Fruit fly (Drosophila melanogaster) whole organism, embryonic: ENCODE results near the gene CG11396.
A peak's percentile ranks its signal among the peaks of the same experiment; 100 is the strongest.

Experiments
- Atf3 ChIP-seq: fragments of 200-800 bp; sonication (Bioruptor generic); optimal IDR thresholded peaks from 3 replicates; lab custom pipeline; 2016; ENCODE audit warnings: missing biosample characterization, missing genetic modification characterization
- CG10366 ChIP-seq: fragments of 200-800 bp; sonication (Bioruptor generic); IDR thresholded peaks from 2 replicates; pipeline ENCODE4 v1.3.6; 2022; ENCODE audit warnings: missing biosample characterization, missing genetic modification characterization
- CG10565 ChIP-seq: fragments of 200-800 bp; sonication (Bioruptor generic); optimal IDR thresholded peaks from 3 replicates; lab custom pipeline; 2016; ENCODE audit warnings: missing biosample characterization, mild to moderate bottlenecking, missing genetic modification characterization
- CG12391 ChIP-seq: fragments of 200-800 bp; sonication (Bioruptor generic); optimal IDR thresholded peaks from 3 replicates; lab custom pipeline; 2018; ENCODE audit warnings: missing biosample characterization, mild to moderate bottlenecking, missing genetic modification characterization, moderate library complexity
- CG14710 ChIP-seq: fragments of 200-800 bp; sonication (Bioruptor generic); optimal IDR thresholded peaks from 3 replicates; lab custom pipeline; 2019; ENCODE audit warnings: missing biosample characterization, mild to moderate bottlenecking, missing genetic modification characterization, moderate library complexity
- CG1603 ChIP-seq: fragments of 200-800 bp; sonication (Bioruptor generic); optimal IDR thresholded peaks from 2 replicates; lab custom pipeline; 2019; ENCODE audit warnings: missing biosample characterization, mild to moderate bottlenecking, missing genetic modification characterization, moderate library complexity
- CG17359 ChIP-seq: fragments of 200-800 bp; sonication (Bioruptor generic); optimal IDR thresholded peaks from 3 replicates; lab custom pipeline; 2018; ENCODE audit warnings: missing biosample characterization, mild to moderate bottlenecking, missing genetic modification characterization, moderate library complexity
- CG1792 ChIP-seq: fragments of 200-800 bp; sonication (Bioruptor generic); optimal IDR thresholded peaks from 2 replicates; lab custom pipeline; 2016; ENCODE audit warnings: missing biosample characterization, missing genetic modification characterization
- CG30020 ChIP-seq: fragments of 200-800 bp; optimal IDR thresholded peaks from 2 replicates; lab custom pipeline; 2019; ENCODE audit warnings: missing biosample characterization, mild to moderate bottlenecking, missing genetic modification characterization, moderate library complexity
- CG31224 ChIP-seq: fragments of 200-800 bp; sonication (Bioruptor generic); IDR thresholded peaks from 2 replicates; pipeline ENCODE4 v1.3.6; 2022; ENCODE audit warnings: missing biosample characterization, missing genetic modification characterization
- CG3163 ChIP-seq: fragments of 200-800 bp; sonication (Bioruptor generic); optimal IDR thresholded peaks from 3 replicates; lab custom pipeline; 2016; ENCODE audit warnings: missing biosample characterization, missing genetic modification characterization
- CG3281 ChIP-seq: fragments of 200-800 bp; sonication (Bioruptor generic); optimal IDR thresholded peaks from 3 replicates; lab custom pipeline; 2017; ENCODE audit warnings: missing biosample characterization, mild to moderate bottlenecking, missing genetic modification characterization
- CG33213 ChIP-seq: fragments of 200-800 bp; sonication (Bioruptor generic); optimal IDR thresholded peaks from 3 replicates; lab custom pipeline; 2016; ENCODE audit warnings: missing biosample characterization, missing genetic modification characterization
- CG34224 ChIP-seq: fragments of 200-800 bp; sonication (Bioruptor generic); IDR thresholded peaks from 3 replicates; pipeline ENCODE4 v1.3.6; 2022; ENCODE audit warnings: missing biosample characterization, missing genetic modification characterization; ENCODE audit not compliant: partially characterized antibody
- CG34422 ChIP-seq: fragments of 200-800 bp; sonication (Bioruptor generic); IDR thresholded peaks from 3 replicates; pipeline ENCODE4 v1.3.6; 2022; ENCODE audit warnings: missing biosample characterization, missing genetic modification characterization
- CG3847 ChIP-seq: fragments of 200-800 bp; sonication (Bioruptor generic); IDR thresholded peaks from 2 replicates; pipeline ENCODE4 v1.3.6; 2022; ENCODE audit warnings: missing biosample characterization, missing genetic modification characterization
- CG6254 ChIP-seq: fragments of 200-800 bp; sonication (Bioruptor generic); optimal IDR thresholded peaks from 3 replicates; lab custom pipeline; 2017; ENCODE audit warnings: mild to moderate bottlenecking, missing biosample characterization, missing genetic modification reagents, missing genetic modification characterization
- CG8089 ChIP-seq: fragments of 200-800 bp; sonication (Bioruptor generic); optimal IDR thresholded peaks from 3 replicates; lab custom pipeline; 2016; ENCODE audit warnings: missing biosample characterization, missing genetic modification characterization
- CG8478 ChIP-seq: fragments of >200 bp; optimal IDR thresholded peaks from 2 replicates; lab custom pipeline; 2018
- CG9215 ChIP-seq: fragments of 200-800 bp; sonication (Bioruptor generic); IDR thresholded peaks from 2 replicates; pipeline ENCODE4 v1.3.6; 2022; ENCODE audit warnings: missing biosample characterization, missing genetic modification characterization
- CTCF ChIP-seq: fragments of 200-800 bp; sonication (Bioruptor generic); optimal IDR thresholded peaks from 2 replicates; lab custom pipeline; 2017; ENCODE audit warnings: missing biosample characterization, mild to moderate bottlenecking, missing genetic modification characterization, moderate library complexity
- D19A ChIP-seq: fragments of 200-800 bp; optimal IDR thresholded peaks from 3 replicates; lab custom pipeline; 2019; ENCODE audit warnings: missing biosample characterization, mild to moderate bottlenecking, missing genetic modification characterization, moderate library complexity
- Dek ChIP-seq: fragments of 200-800 bp; sonication (Bioruptor generic); optimal IDR thresholded peaks from 3 replicates; lab custom pipeline; 2019; ENCODE audit warnings: missing biosample characterization, mild to moderate bottlenecking, missing genetic modification characterization, moderate library complexity
- E2f2 ChIP-seq: fragments of 200-800 bp; sonication (Bioruptor generic); IDR thresholded peaks from 2 replicates; pipeline ENCODE4 v1.3.6; 2022; ENCODE audit warnings: missing biosample characterization, missing genetic modification characterization
- Fer3 ChIP-seq: fragments of 200-800 bp; sonication (Bioruptor generic); optimal IDR thresholded peaks from 2 replicates; lab custom pipeline; 2018; ENCODE audit warnings: missing biosample characterization, mild to moderate bottlenecking, missing genetic modification characterization, moderate library complexity
- Hsf ChIP-seq: fragments of 200-800 bp; sonication (Bioruptor generic); optimal IDR thresholded peaks from 3 replicates; lab custom pipeline; 2016; ENCODE audit warnings: missing biosample characterization, missing genetic modification characterization
- MESR4 ChIP-seq: fragments of 200-800 bp; sonication (Bioruptor generic); optimal IDR thresholded peaks from 2 replicates; lab custom pipeline; 2018; ENCODE audit warnings: missing biosample characterization, mild to moderate bottlenecking, missing genetic modification characterization, moderate library complexity
- Med ChIP-seq: fragments of 200-800 bp; sonication (Bioruptor generic); peaks from one replicate; lab custom pipeline; 2016; ENCODE audit warnings: missing biosample characterization, missing genetic modification characterization, mild to moderate bottlenecking, inconsistent platforms, moderate library complexity
- NFAT ChIP-seq: fragments of 200-800 bp; sonication (Bioruptor generic); IDR thresholded peaks from 2 replicates; pipeline ENCODE4 v1.3.6; 2022; ENCODE audit warnings: missing biosample characterization, missing genetic modification characterization
- Optix ChIP-seq: fragments of 200-800 bp; sonication (Bioruptor generic); IDR thresholded peaks from 3 replicates; pipeline ENCODE4 v1.3.6; 2022; ENCODE audit warnings: missing biosample characterization, missing genetic modification characterization
- Sry-β ChIP-seq: fragments of 200-800 bp; sonication (Bioruptor generic); optimal IDR thresholded peaks from 2 replicates; lab custom pipeline; 2018; ENCODE audit warnings: missing biosample characterization, mild to moderate bottlenecking, missing genetic modification characterization, moderate library complexity
- Sry-δ ChIP-seq: fragments of 200-800 bp; sonication (Bioruptor generic); optimal IDR thresholded peaks from 2 replicates; lab custom pipeline; 2016; ENCODE audit warnings: missing biosample characterization, missing genetic modification characterization
- TFAM ChIP-seq: fragments of 200-800 bp; sonication (Bioruptor generic); optimal IDR thresholded peaks from 2 replicates; lab custom pipeline; 2017; ENCODE audit warnings: missing biosample characterization, missing genetic modification characterization, inconsistent platforms
- caup ChIP-seq: fragments of 200-800 bp; sonication (Bioruptor generic); optimal IDR thresholded peaks from 3 replicates; lab custom pipeline; 2017; ENCODE audit warnings: missing biosample characterization, mild to moderate bottlenecking, missing genetic modification characterization, moderate library complexity; ENCODE audit not compliant: severe bottlenecking
- crol ChIP-seq: fragments of 200-800 bp; sonication (Bioruptor generic); IDR thresholded peaks from 2 replicates; pipeline ENCODE4 v1.3.6; 2022; ENCODE audit warnings: missing biosample characterization, missing genetic modification characterization
- crp ChIP-seq, 2 experiments: fragments of 200-800 bp; sonication (Bioruptor generic); optimal IDR thresholded peaks; 2 replicates in 1 of 2; 3 replicates in 1 of 2; lab custom pipeline; 2017; ENCODE audit warnings: missing biosample characterization in 2 of 2, missing genetic modification characterization in 2 of 2, mild to moderate bottlenecking in 1 of 2, moderate library complexity in 1 of 2
- en ChIP-seq: fragments of 200-800 bp; sonication (Bioruptor generic); optimal IDR thresholded peaks from 2 replicates; lab custom pipeline; 2016; ENCODE audit warnings: missing biosample characterization, missing genetic modification characterization
- fru ChIP-seq: fragments of >200 bp; optimal IDR thresholded peaks from 2 replicates; lab custom pipeline; 2017
- gro ChIP-seq: fragments of 200-800 bp; sonication (Bioruptor generic); optimal IDR thresholded peaks from 2 replicates; lab custom pipeline; 2016; ENCODE audit warnings: missing biosample characterization, missing genetic modification characterization
- h ChIP-seq: fragments of >200 bp; optimal IDR thresholded peaks from 2 replicates; lab custom pipeline; 2017
- hbn ChIP-seq: fragments of 200-800 bp; sonication (Bioruptor generic); IDR thresholded peaks from 2 replicates; pipeline ENCODE4 v1.3.6; 2022; ENCODE audit warnings: missing biosample characterization, missing genetic modification characterization; ENCODE audit not compliant: partially characterized antibody
- her ChIP-seq: fragments of 200-800 bp; sonication (Bioruptor generic); optimal IDR thresholded peaks from 2 replicates; lab custom pipeline; 2016; ENCODE audit warnings: missing biosample characterization, missing genetic modification characterization
- hkb ChIP-seq, 2 experiments: fragments of 200-800 bp in 1 of 2; fragments of >200 bp in 1 of 2; sonication (Bioruptor generic) in 1 of 2; IDR thresholded peaks in 1 of 2; optimal IDR thresholded peaks in 1 of 2; 2 replicates each; pipeline versions ENCODE4 v1.3.6 to Lab custom; 2017 to 2022; ENCODE audit warnings: missing biosample characterization in 1 of 2, missing genetic modification characterization in 1 of 2
- lbe ChIP-seq: fragments of 200-800 bp; sonication (Bioruptor generic); optimal IDR thresholded peaks from 2 replicates; lab custom pipeline; 2016; ENCODE audit warnings: missing biosample characterization, mild to moderate bottlenecking, missing genetic modification characterization
- org-1 ChIP-seq: fragments of 200-800 bp; sonication (Bioruptor generic); optimal IDR thresholded peaks from 2 replicates; lab custom pipeline; 2017; ENCODE audit warnings: missing biosample characterization, missing genetic modification characterization
- pb ChIP-seq: fragments of 200-800 bp; sonication (Bioruptor generic); optimal IDR thresholded peaks from 3 replicates; lab custom pipeline; 2016; ENCODE audit warnings: missing biosample characterization, missing genetic modification characterization
- schlank ChIP-seq: fragments of 200-800 bp; sonication (Bioruptor generic); optimal IDR thresholded peaks from 2 replicates; lab custom pipeline; 2018; ENCODE audit warnings: missing biosample characterization, mild to moderate bottlenecking, missing genetic modification characterization
- stwl ChIP-seq: fragments of 200-800 bp; sonication (Bioruptor generic); optimal IDR thresholded peaks from 3 replicates; lab custom pipeline; 2018; ENCODE audit warnings: missing biosample characterization, mild to moderate bottlenecking, missing genetic modification characterization, moderate library complexity
- tap ChIP-seq: fragments of 200-800 bp; optimal IDR thresholded peaks from 3 replicates; lab custom pipeline; 2019; ENCODE audit warnings: missing biosample characterization, mild to moderate bottlenecking, missing genetic modification characterization, moderate library complexity
- tup ChIP-seq: fragments of 200-800 bp; sonication (Bioruptor generic); optimal IDR thresholded peaks from 2 replicates; lab custom pipeline; 2016; ENCODE audit warnings: missing biosample characterization, mild to moderate bottlenecking, missing genetic modification characterization, moderate library complexity
- unpg ChIP-seq: fragments of 200-800 bp; sonication (Bioruptor generic); optimal IDR thresholded peaks from 3 replicates; lab custom pipeline; 2018; ENCODE audit warnings: missing biosample characterization, mild to moderate bottlenecking, missing genetic modification characterization, moderate library complexity
- wek ChIP-seq: fragments of 200-800 bp; sonication (Bioruptor generic); optimal IDR thresholded peaks from 3 replicates; lab custom pipeline; 2018; ENCODE audit warnings: missing biosample characterization, mild to moderate bottlenecking, missing genetic modification characterization, moderate library complexity

The CG11396 gene

DNA sequence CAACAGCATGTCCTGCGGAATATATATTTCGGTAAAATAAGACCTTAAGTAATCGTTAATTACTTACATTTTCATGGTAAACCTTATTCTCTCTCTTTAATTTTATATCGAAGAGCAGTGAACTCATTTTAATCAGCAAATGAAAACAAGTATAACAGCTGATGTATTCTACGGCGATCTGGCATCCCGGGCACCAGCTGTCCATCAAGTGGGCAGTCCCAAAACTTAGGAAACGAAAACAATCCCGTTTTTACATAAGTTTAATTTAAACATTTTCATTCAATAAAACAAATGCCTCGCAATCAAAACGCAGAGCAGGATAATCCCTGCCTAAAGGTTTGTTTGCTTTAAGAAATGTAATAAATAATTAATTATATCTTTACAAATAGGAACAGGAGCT lies 18.6 kb downstream of the CG11396 start, which contains the start of the genes CG4074 and CG4186 (continued):
- TF ChIP-seq her (GFP tag; lab: Kevin White, UChicago) (no peak), schlank (tag; lab: Kevin White, UChicago) (no peak), CG30020 (tag; lab: Kevin White, UChicago) (peak; percentile 17), CG10565 (GFP tag; lab: Kevin White, UChicago) (no peak), CG1603 (tag; lab: Kevin White, UChicago) (peak; percentile 62), pb (GFP tag; lab: Kevin White, UChicago) (no peak), CG33213 (GFP tag; lab: Kevin White, UChicago) (no peak), Med (GFP tag; lab: Kevin White, UChicago) (peak; percentile 60), CG34422 (GFP tag; lab: Robert Waterston, UW) (peak; percentile 25; the same call in 1 of the 3 replicates), NFAT (GFP tag; lab: Robert Waterston, UW) (no peak), fru (lab: Kevin White, UChicago) (no peak), MESR4 (GFP tag; lab: Kevin White, UChicago) (peak; percentile 59), CG34224 (GFP tag; lab: Robert Waterston, UW) (peak; percentile 53; the same call in 1 of the 3 replicates), CG14710 (tag; lab: Kevin White, UChicago) (peak; percentile 27), CG9215 (GFP tag; lab: Robert Waterston, UW) (no peak), Dek (tag; lab: Kevin White, UChicago) (no peak), CG8089 (GFP tag; lab: Kevin White, UChicago) (no peak), crol (GFP tag; lab: Robert Waterston, UW) (no peak), Optix (GFP tag; lab: Robert Waterston, UW) (no peak), CG6254 (GFP tag; lab: Kevin White, UChicago) (peak; percentile 9), E2f2 (GFP tag; lab: Robert Waterston, UW) (no peak), CG12391 (tag; lab: Kevin White, UChicago) (peak; percentile 9), hkb (optimal IDR thresholded peaks at IDR 0.05; lab: Kevin White, UChicago) (no peak), hkb (GFP tag; IDR thresholded peaks at IDR 0.05; lab: Robert Waterston, UW) (no peak), tup (GFP tag; lab: Kevin White, UChicago) (no peak), CG31224 (GFP tag; lab: Robert Waterston, UW) (no peak), caup (GFP tag; lab: Kevin White, UChicago) (no peak), CG17359 (tag; lab: Kevin White, UChicago) (no peak), lbe (GFP tag; lab: Kevin White, UChicago) (peak; percentile 22), CG8478 (lab: Kevin White, UChicago) (no peak), tap (tag; lab: Kevin White, UChicago) (no peak), Fer3 (tag; lab: Kevin White, UChicago) (no peak), CG3281 (peak; percentile 28), CG10366 (GFP tag; lab: Robert Waterston, UW) (no peak), org-1 (GFP tag; lab: Kevin White, UChicago) (no peak), gro (GFP tag; lab: Kevin White, UChicago) (peak; percentile 22), CG3163 (GFP tag; lab: Kevin White, UChicago) (peak; percentile 83), TFAM (GFP tag; lab: Kevin White, UChicago) (no peak), crp (GFP tag; optimal IDR thresholded peaks at IDR 0.05; lab: Kevin White, UChicago) (peak; percentile 94 to 99), wek (no peak), Sry-δ (GFP tag; lab: Kevin White, UChicago) (no peak), unpg (no peak), Hsf (no peak), Sry-β (GFP tag; lab: Kevin White, UChicago) (no peak), Atf3 (GFP tag; lab: Kevin White, UChicago) (no peak), hbn (GFP tag; lab: Robert Waterston, UW) (peak; percentile 45; the same call in 1 of the 2 replicates), CTCF (GFP tag; lab: Kevin White, UChicago) (peak; percentile 14), h (lab: Kevin White, UChicago) (no peak), CG1792 (GFP tag; lab: Kevin White, UChicago) (no peak), stwl (tag; lab: Kevin White, UChicago) (peak; percentile 89), CG3847 (GFP tag; lab: Robert Waterston, UW) (no peak), D19A (no peak), en (GFP tag; lab: Kevin White, UChicago) (no peak)
